Worm (Caenorhabditis elegans) whole organism, L4/young adult: Measurements from ENCODE around the gene lpr-4.

ENCODE experiments used
- W03F9.2 ChIP-seq: fragments of 150-350 bp; optimal IDR thresholded peaks from 2 replicates; lab custom pipeline; 2014; ENCODE audit warnings: missing biosample characterization, missing genetic modification characterization
- dao-5 ChIP-seq: sonication (generic microtip); optimal IDR thresholded peaks from 2 replicates; lab custom pipeline; 2016; ENCODE audit warnings: missing genotype, missing genetic modification characterization, moderate library complexity, missing compliant biosample characterization
- him-1 ChIP-seq: sonication (generic microtip); optimal IDR thresholded peaks from 2 replicates; lab custom pipeline; 2016; ENCODE audit warnings: missing genotype, missing genetic modification reagents, missing genetic modification characterization, missing compliant biosample characterization

lpr-4 gene

ce11 chrX:11047183-11047582 lies 17.7 kb upstream of the lpr-4 start, which contains the start of gene clc-1:
clc-1 (plus strand) TSS chrX:11047446.
- no peak for TF ChIP-seq him-1 (tag; lab: Kevin White, UChicago)
- no peak for TF ChIP-seq dao-5
- no peak for TF ChIP-seq W03F9.2 (tag; lab: Kevin White, UChicago)

- TF ChIP-seq dao-5 (no peak), W03F9.2 (tag; lab: Kevin White, UChicago) (no peak), him-1 (tag; lab: Kevin White, UChicago) (no peak)
Observed at ce11 chrX:11050335-11050734, 14.6 kb upstream of the lpr-4 start.

- TF ChIP-seq W03F9.2 (tag; lab: Kevin White, UChicago): no peak
- TF ChIP-seq him-1 (tag; lab: Kevin White, UChicago): no peak
- TF ChIP-seq dao-5: no peak
Observed at ce11 chrX:11053615-11054014, 11.3 kb upstream of the lpr-4 start, which contains the start of gene C09F12.2. C09F12.2 (plus strand) TSS chrX:11053915.

- no peak for TF ChIP-seq W03F9.2 (tag; lab: Kevin White, UChicago)
- TF ChIP-seq him-1 (tag; lab: Kevin White, UChicago): no peak
- TF ChIP-seq dao-5: no peak
Observed at ce11 chrX:11057028-11057427, 7.9 kb upstream of the lpr-4 start, which contains the start of gene lpr-3. lpr-3 (plus strand) TSS chrX:11057401.

ce11 chrX:11059744-11060143 lies 5.2 kb upstream of the lpr-4 start, which contains the start of gene lpr-6:
lpr-6 (plus strand) TSS chrX:11059994.
- no peak for TF ChIP-seq W03F9.2 (tag; lab: Kevin White, UChicago)
- no peak for TF ChIP-seq dao-5
- TF ChIP-seq him-1 (tag; lab: Kevin White, UChicago): no peak

ce11 chrX:11060940-11061339 lies 4.0 kb upstream of the lpr-4 start:
- no peak for TF ChIP-seq dao-5
- TF ChIP-seq him-1 (tag; lab: Kevin White, UChicago): no peak
- no peak for TF ChIP-seq W03F9.2 (tag; lab: Kevin White, UChicago)

- no peak for TF ChIP-seq dao-5
Observed at ce11 chrX:11061904-11062303, 3.0 kb upstream of the lpr-4 start, which contains the start of gene lpr-5. lpr-5 (plus strand) TSS chrX:11062123.

- TF ChIP-seq W03F9.2 (tag; lab: Kevin White, UChicago) (no peak), him-1 (tag; lab: Kevin White, UChicago) (no peak), dao-5 (no peak)
Observed at ce11 chrX:11067256-11067655, 2.3 kb downstream of the lpr-4 start.

ce11 chrX:11068334-11068733 lies 3.4 kb downstream of the lpr-4 start, which contains the start of gene apt-9:
apt-9 (plus strand) TSS chrX:11068527.
- no peak for TF ChIP-seq dao-5
- no peak for TF ChIP-seq him-1 (tag; lab: Kevin White, UChicago)
- TF ChIP-seq W03F9.2 (tag; lab: Kevin White, UChicago): no peak

- no peak for TF ChIP-seq W03F9.2 (tag; lab: Kevin White, UChicago)
Observed at ce11 chrX:11072701-11073100, 7.8 kb downstream of the lpr-4 start.

- no peak for TF ChIP-seq W03F9.2 (tag; lab: Kevin White, UChicago)
- no peak for TF ChIP-seq dao-5
- TF ChIP-seq him-1 (tag; lab: Kevin White, UChicago): no peak
Observed at ce11 chrX:11073358-11073757, 8.4 kb downstream of the lpr-4 start, which contains the start of gene W04G3.5. W04G3.5 (plus strand) TSS chrX:11073658.

- no peak for TF ChIP-seq him-1 (tag; lab: Kevin White, UChicago)
- no peak for TF ChIP-seq dao-5
- no peak for TF ChIP-seq W03F9.2 (tag; lab: Kevin White, UChicago)
Observed at ce11 chrX:11076491-11076890, 11.6 kb downstream of the lpr-4 start, which contains the start of gene W04G3.12. W04G3.12 (minus strand) TSS chrX:11076801.

ce11 chrX:11078150-11078549 lies 13.2 kb downstream of the lpr-4 start, which contains the start of gene W04G3.10:
W04G3.10 (minus strand) TSS chrX:11078250.
- TF ChIP-seq him-1 (tag; lab: Kevin White, UChicago) (no peak), W03F9.2 (tag; lab: Kevin White, UChicago) (no peak), dao-5 (no peak)

- TF ChIP-seq W03F9.2 (tag; lab: Kevin White, UChicago): no peak
- TF ChIP-seq dao-5: no peak
- no peak for TF ChIP-seq him-1 (tag; lab: Kevin White, UChicago)
Observed at ce11 chrX:11079667-11080066, 14.7 kb downstream of the lpr-4 start, which contains the start of gene W04G3.13. W04G3.13 (minus strand) TSS chrX:11079767.

ce11 chrX:11080170-11080728 lies 15.3 kb downstream of the lpr-4 start, which contains the start of gene sulp-7:
sulp-7 (plus strand) TSS chrX:11080678.
- TF ChIP-seq him-1 (tag; lab: Kevin White, UChicago) (no peak), dao-5 (no peak), W03F9.2 (tag; lab: Kevin White, UChicago) (no peak)
